Worm (Caenorhabditis elegans) whole organism, late embryonic: ENCODE data around the gene K12H4.5.

Experiments
- C08G9.2 ChIP-seq: sonication (generic microtip); optimal IDR thresholded peaks from 2 replicates; lab custom pipeline; 2016; ENCODE audit warnings: mild to moderate bottlenecking, missing genetic modification characterization, moderate library complexity, missing compliant biosample characterization
- F13H6.1 ChIP-seq: sonication (generic microtip); optimal IDR thresholded peaks from 2 replicates; lab custom pipeline; 2016; ENCODE audit warnings: missing genetic modification characterization, missing compliant biosample characterization
- K02D7.2 ChIP-seq: sonication (generic microtip); optimal IDR thresholded peaks from 2 replicates; lab custom pipeline; 2017; ENCODE audit warnings: mild to moderate bottlenecking, missing genetic modification characterization, missing compliant biosample characterization
- K09A11.1 ChIP-seq: sonication (generic microtip); optimal IDR thresholded peaks from 2 replicates; lab custom pipeline; 2017; ENCODE audit warnings: antibody characterized with exemption, mild to moderate bottlenecking, missing genetic modification characterization, missing compliant biosample characterization; ENCODE audit not compliant: insufficient read depth
- T23F11.4 ChIP-seq: fragments of 200-800 bp; sonication (Bioruptor generic); optimal IDR thresholded peaks from 2 replicates; lab custom pipeline; 2018; ENCODE audit warnings: mild to moderate bottlenecking, missing genetic modification characterization, missing compliant biosample characterization
- ahr-1 ChIP-seq: sonication (generic microtip); optimal IDR thresholded peaks from 2 replicates; lab custom pipeline; 2016; ENCODE audit warnings: missing genetic modification characterization, missing compliant biosample characterization
- ceh-14 ChIP-seq: sonication (generic microtip); optimal IDR thresholded peaks from 2 replicates; lab custom pipeline; 2016; ENCODE audit warnings: missing genotype, missing genetic modification characterization, missing compliant biosample characterization
- ceh-18 ChIP-seq: sonication (generic microtip); optimal IDR thresholded peaks from 2 replicates; lab custom pipeline; 2016; ENCODE audit warnings: missing genetic modification characterization, missing compliant biosample characterization
- ceh-22 ChIP-seq: sonication (generic microtip); optimal IDR thresholded peaks from 2 replicates; lab custom pipeline; 2017; ENCODE audit warnings: missing biosample characterization, missing genetic modification characterization
- ceh-24 ChIP-seq: sonication (generic microtip); optimal IDR thresholded peaks from 2 replicates; lab custom pipeline; 2016; ENCODE audit warnings: mild to moderate bottlenecking, missing genetic modification characterization, missing compliant biosample characterization
- ceh-30 ChIP-seq: fragments of 150-350 bp; optimal IDR thresholded peaks from 2 replicates; lab custom pipeline; 2014; ENCODE audit warnings: missing biosample characterization, missing genetic modification characterization
- ceh-31 ChIP-seq: sonication (generic microtip); optimal IDR thresholded peaks from 2 replicates; lab custom pipeline; 2016; ENCODE audit warnings: missing genetic modification characterization, missing compliant biosample characterization
- ceh-45 ChIP-seq: fragments of 200-800 bp; sonication (Bioruptor generic); IDR thresholded peaks from 2 replicates; pipeline ENCODE4 v1.3.6; 2022; ENCODE audit warnings: missing genetic modification reagents, missing genetic modification characterization, missing compliant biosample characterization
- ceh-48 ChIP-seq: sonication (generic microtip); optimal IDR thresholded peaks from 2 replicates; lab custom pipeline; 2016; ENCODE audit warnings: missing genetic modification characterization, inconsistent platforms, missing compliant biosample characterization
- ceh-9 ChIP-seq: sonication (generic microtip); optimal IDR thresholded peaks from 2 replicates; lab custom pipeline; 2016; ENCODE audit warnings: mild to moderate bottlenecking, missing genetic modification characterization, inconsistent platforms, missing compliant biosample characterization
- dmd-4 ChIP-seq: sonication (generic microtip); optimal IDR thresholded peaks from 2 replicates; lab custom pipeline; 2016; ENCODE audit warnings: borderline replicate concordance, missing genetic modification characterization, missing compliant biosample characterization
- dve-1 ChIP-seq: sonication (generic microtip); optimal IDR thresholded peaks from 2 replicates; lab custom pipeline; 2017; ENCODE audit warnings: antibody characterized with exemption, mild to moderate bottlenecking, missing genetic modification characterization, missing compliant biosample characterization
- elt-2 ChIP-seq: sonication (generic microtip); optimal IDR thresholded peaks from 2 replicates; lab custom pipeline; 2016; ENCODE audit warnings: missing genetic modification reagents, missing genetic modification characterization, missing compliant biosample characterization
- ets-4 ChIP-seq: sonication (generic microtip); optimal IDR thresholded peaks from 2 replicates; lab custom pipeline; 2016; ENCODE audit warnings: missing genetic modification characterization, missing compliant biosample characterization
- fax-1 ChIP-seq: sonication (generic microtip); optimal IDR thresholded peaks from 2 replicates; lab custom pipeline; 2016; ENCODE audit warnings: missing genotype, missing genetic modification characterization, missing compliant biosample characterization
- hlh-15 ChIP-seq: sonication (generic microtip); optimal IDR thresholded peaks from 2 replicates; lab custom pipeline; 2016; ENCODE audit warnings: missing genetic modification characterization, missing compliant biosample characterization
- hlh-30 ChIP-seq: sonication (generic microtip); optimal IDR thresholded peaks from 2 replicates; lab custom pipeline; 2017; ENCODE audit warnings: antibody characterized with exemption, missing genetic modification characterization, missing compliant biosample characterization; ENCODE audit not compliant: insufficient read depth
- hlh-6 ChIP-seq: sonication (generic microtip); optimal IDR thresholded peaks from 2 replicates; lab custom pipeline; 2016; ENCODE audit warnings: missing genotype, missing genetic modification characterization, missing compliant biosample characterization
- hlh-8 ChIP-seq: sonication (generic microtip); optimal IDR thresholded peaks from 2 replicates; lab custom pipeline; 2016; ENCODE audit warnings: missing genotype, missing genetic modification characterization, missing compliant biosample characterization
- lim-6 ChIP-seq: sonication (generic microtip); optimal IDR thresholded peaks from 2 replicates; lab custom pipeline; 2016; ENCODE audit warnings: missing genetic modification characterization, missing compliant biosample characterization
- madf-2 ChIP-seq: sonication (generic microtip); optimal IDR thresholded peaks from 2 replicates; lab custom pipeline; 2017; ENCODE audit warnings: missing genetic modification characterization, missing compliant biosample characterization
- mec-3 ChIP-seq: sonication (generic microtip); optimal IDR thresholded peaks from 2 replicates; lab custom pipeline; 2016; ENCODE audit warnings: borderline replicate concordance, missing genetic modification characterization, missing compliant biosample characterization
- nfya-1 ChIP-seq: sonication (generic microtip); optimal IDR thresholded peaks from 2 replicates; lab custom pipeline; 2017; ENCODE audit warnings: missing genetic modification characterization, mild to moderate bottlenecking, missing compliant biosample characterization, antibody characterized with exemption, moderate library complexity
- nhr-11 ChIP-seq: fragments of 150-350 bp; optimal IDR thresholded peaks from 2 replicates; lab custom pipeline; 2014; ENCODE audit warnings: missing biosample characterization, missing genetic modification characterization
- nhr-232 ChIP-seq: sonication (generic microtip); optimal IDR thresholded peaks from 2 replicates; lab custom pipeline; 2016; ENCODE audit warnings: missing genetic modification characterization, missing compliant biosample characterization
- npax-4 ChIP-seq: sonication (generic microtip); optimal IDR thresholded peaks from 2 replicates; lab custom pipeline; 2016; ENCODE audit warnings: missing genetic modification characterization, missing compliant biosample characterization
- odd-2 ChIP-seq: sonication (generic microtip); optimal IDR thresholded peaks from 2 replicates; lab custom pipeline; 2017; ENCODE audit warnings: antibody characterized with exemption, mild to moderate bottlenecking, missing genetic modification characterization, missing compliant biosample characterization
- pat-9 ChIP-seq: fragments of 200-800 bp; sonication (Bioruptor generic); optimal IDR thresholded peaks from 2 replicates; lab custom pipeline; 2018; ENCODE audit warnings: mild to moderate bottlenecking, missing genetic modification characterization, moderate library complexity, missing compliant biosample characterization
- pax-1 ChIP-seq: fragments of 150-350 bp; optimal IDR thresholded peaks from 2 replicates; lab custom pipeline; 2014; ENCODE audit warnings: missing biosample characterization, missing genetic modification characterization
- ref-2 ChIP-seq: sonication (generic microtip); optimal IDR thresholded peaks from 2 replicates; lab custom pipeline; 2016; ENCODE audit warnings: missing genetic modification characterization, missing compliant biosample characterization
- rnt-1 ChIP-seq: sonication (generic microtip); optimal IDR thresholded peaks from 2 replicates; lab custom pipeline; 2016; ENCODE audit warnings: missing genetic modification characterization, missing compliant biosample characterization
- sdc-2 ChIP-seq: sonication (generic microtip); optimal IDR thresholded peaks from 2 replicates; lab custom pipeline; 2016; ENCODE audit warnings: missing genotype, missing genetic modification characterization, missing compliant biosample characterization
- syd-9 ChIP-seq: sonication (generic microtip); optimal IDR thresholded peaks from 2 replicates; lab custom pipeline; 2016; ENCODE audit warnings: mild to moderate bottlenecking, missing genetic modification characterization, moderate library complexity, missing compliant biosample characterization
- tbx-2 ChIP-seq: sonication (generic microtip); optimal IDR thresholded peaks from 2 replicates; lab custom pipeline; 2016; ENCODE audit warnings: missing genetic modification characterization, missing compliant biosample characterization
- unc-3 ChIP-seq, 2 experiments: fragments of 200-800 bp in 1 of 2; sonication (Bioruptor generic) in 1 of 2; sonication (generic microtip) in 1 of 2; conservative IDR thresholded peaks in 1 of 2; optimal IDR thresholded peaks in 1 of 2; 2 replicates each; pipeline versions ENCODE4 v1.3.6 to Lab custom; 2016 to 2022; ENCODE audit warnings: missing compliant biosample characterization in 2 of 2, missing genetic modification characterization in 2 of 2, missing genetic modification reagents in 1 of 2
- unc-42 ChIP-seq: sonication (generic microtip); optimal IDR thresholded peaks from 2 replicates; lab custom pipeline; 2016; ENCODE audit warnings: missing genotype, missing genetic modification characterization, missing compliant biosample characterization
- unc-55 ChIP-seq: sonication (generic microtip); optimal IDR thresholded peaks from 2 replicates; lab custom pipeline; 2017; ENCODE audit warnings: missing biosample characterization, missing genetic modification reagents, missing genetic modification characterization
- zip-5 ChIP-seq: sonication (generic microtip); optimal IDR thresholded peaks from 2 replicates; lab custom pipeline; 2016; ENCODE audit warnings: missing genetic modification characterization, missing compliant biosample characterization
- ztf-16 ChIP-seq: sonication (generic microtip); optimal IDR thresholded peaks from 2 replicates; lab custom pipeline; 2017; ENCODE audit warnings: missing genetic modification characterization, missing compliant biosample characterization

The K12H4.5 gene

ce11 chrIII:8020823-8021332, 23.4 kb upstream of the K12H4.5 start, which contains the start of gene lin-36:
Gene lin-36, minus strand, starts transcription at chrIII:8020873.
- TF ChIP-seq C08G9.2 (tag; lab: Kevin White, UChicago): no peak
- peak; percentile 79 for TF ChIP-seq hlh-30 (tag; lab: Kevin White, UChicago)
- peak; percentile 64 for TF ChIP-seq ceh-31
- TF ChIP-seq ceh-9: no peak
- peak; percentile 46 for TF ChIP-seq ceh-18
- TF ChIP-seq unc-42: peak; percentile 75
- no peak for TF ChIP-seq dve-1 (tag; lab: Kevin White, UChicago)
- TF ChIP-seq nhr-232 (tag; lab: Kevin White, UChicago): no peak
- peak; percentile 41 for TF ChIP-seq pax-1 (tag; lab: Kevin White, UChicago)
- TF ChIP-seq ahr-1 (tag; lab: Kevin White, UChicago): no peak
- no peak for TF ChIP-seq ceh-22 (tag; lab: Kevin White, UChicago)
- TF ChIP-seq elt-2 (tag; lab: Kevin White, UChicago): peak; percentile 49
- no peak for TF ChIP-seq mec-3 (tag; lab: Kevin White, UChicago)
- no peak for TF ChIP-seq sdc-2 (tag; lab: Kevin White, UChicago)
- TF ChIP-seq ref-2: peak; percentile 44
- no peak for TF ChIP-seq nhr-11 (tag; lab: Kevin White, UChicago)
- no peak for TF ChIP-seq hlh-6 (tag; lab: Kevin White, UChicago)
- no peak for TF ChIP-seq hlh-8 (tag; lab: Kevin White, UChicago)
- TF ChIP-seq unc-3 (GFP tag; conservative IDR thresholded peaks at IDR 0.05; lab: Robert Waterston, UW): no peak
- TF ChIP-seq unc-3 (tag; optimal IDR thresholded peaks at IDR 0.05; lab: Kevin White, UChicago): peak; percentile 25
- TF ChIP-seq lim-6 (tag; lab: Kevin White, UChicago): no peak
- TF ChIP-seq nfya-1 (tag; lab: Kevin White, UChicago): peak; percentile 73
- TF ChIP-seq ceh-14 (tag; lab: Kevin White, UChicago): peak; percentile 23
- peak; percentile 98 for TF ChIP-seq ceh-48 (tag; lab: Kevin White, UChicago)
- TF ChIP-seq rnt-1 (tag; lab: Kevin White, UChicago): no peak
- no peak for TF ChIP-seq hlh-15 (tag; lab: Kevin White, UChicago)
- no peak for TF ChIP-seq K02D7.2 (tag; lab: Kevin White, UChicago)
- TF ChIP-seq T23F11.4 (GFP tag; lab: Kevin White, UChicago): no peak
- no peak for TF ChIP-seq dmd-4 (tag; lab: Kevin White, UChicago)
- TF ChIP-seq unc-55 (GFP tag; lab: Kevin White, UChicago): peak; percentile 98
- TF ChIP-seq odd-2: no peak
- no peak for TF ChIP-seq ceh-45 (GFP tag; lab: Robert Waterston, UW)
- peak; percentile 82 for TF ChIP-seq tbx-2 (tag; lab: Kevin White, UChicago)
- TF ChIP-seq madf-2 (tag; lab: Kevin White, UChicago): no peak
- TF ChIP-seq ceh-30: peak; percentile 41
- no peak for TF ChIP-seq F13H6.1 (tag; lab: Kevin White, UChicago)
- no peak for TF ChIP-seq ceh-24 (tag; lab: Kevin White, UChicago)
- TF ChIP-seq fax-1 (tag; lab: Kevin White, UChicago): no peak
- TF ChIP-seq syd-9 (tag; lab: Kevin White, UChicago): no peak
- TF ChIP-seq npax-4 (tag; lab: Kevin White, UChicago): no peak
- TF ChIP-seq zip-5: no peak
- TF ChIP-seq ets-4: no peak
- TF ChIP-seq K09A11.1 (tag; lab: Kevin White, UChicago): peak; percentile 30

- TF ChIP-seq pat-9 (tag; lab: Kevin White, UChicago): peak; percentile 5
- no peak for TF ChIP-seq ztf-16 (tag; lab: Kevin White, UChicago)
Measured at ce11 chrIII:8022077-8022476, 22.2 kb upstream of the K12H4.5 start, which contains the start of gene F44B9.2. Gene F44B9.2, plus strand, starts transcription at chrIII:8022463.
